Fruit fly (Drosophila melanogaster): Measurements from ENCODE around the gene Srp54.

The Srp54 gene

DNA sequence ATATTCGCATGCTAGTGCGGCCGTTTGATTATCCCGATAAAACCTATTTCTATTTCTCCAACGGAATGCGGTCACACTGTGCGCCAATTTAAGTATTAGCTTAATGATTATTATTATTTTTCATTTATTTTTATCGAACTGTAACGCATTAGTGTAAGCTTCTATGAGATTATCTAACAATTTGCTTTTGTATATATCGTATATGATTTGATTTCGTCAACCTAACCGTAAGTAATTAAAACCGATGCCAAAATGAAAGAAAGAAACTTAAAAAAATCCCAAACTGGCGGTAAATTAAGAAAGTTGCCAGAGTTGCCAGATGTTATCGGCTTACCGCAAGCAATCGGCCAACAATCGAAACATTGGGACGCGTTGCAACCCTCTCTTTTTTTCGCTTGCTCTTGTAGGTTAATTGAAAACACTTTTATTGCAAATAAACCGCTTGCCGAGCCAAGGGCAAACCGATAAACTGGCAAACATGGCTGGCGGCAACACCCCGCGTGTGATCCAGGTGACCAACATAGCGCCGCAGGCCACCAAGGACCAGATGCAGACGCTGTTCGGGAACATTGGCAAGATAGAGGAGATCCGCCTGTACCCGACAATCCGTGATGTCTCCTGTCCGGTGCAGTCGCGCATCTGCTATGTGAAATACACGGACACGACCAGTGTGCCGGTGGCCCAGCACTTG is at the start of gene Srp54, which contains the start of gene Etl1 (continued):
- TF ChIP-seq Max (GFP tag; optimal IDR thresholded peaks at IDR 0.05) (peak; percentile 5), gt (GFP tag; IDR thresholded peaks at IDR 0.05) (no peak), chm (GFP tag; IDR thresholded peaks at IDR 0.05) (no peak), Gsc (GFP tag; IDR thresholded peaks at IDR 0.05) (no peak), pb (GFP tag; optimal IDR thresholded peaks at IDR 0.05) (no peak), HLH3B (GFP tag; IDR thresholded peaks at IDR 0.05) (no peak), GATAe (GFP tag; conservative IDR thresholded peaks at IDR 0.05) (no peak), Antp (GFP tag; optimal IDR thresholded peaks at IDR 0.05) (no peak), cwo (GFP tag; optimal IDR thresholded peaks at IDR 0.05) (no peak), fu2 (GFP tag; optimal IDR thresholded peaks at IDR 0.05) (no peak), CG9215 (GFP tag; IDR thresholded peaks at IDR 0.05) (no peak), Gug (GFP tag; IDR thresholded peaks at IDR 0.05) (peak; percentile 39; the same call in 2 of the 4 replicates), cas (GFP tag; IDR thresholded peaks at IDR 0.05) (no peak), klu (GFP tag; IDR thresholded peaks at IDR 0.05) (no peak), CG17802 (tag; optimal IDR thresholded peaks at IDR 0.05) (no peak), nmo (GFP tag; optimal IDR thresholded peaks at IDR 0.05) (peak; percentile 42), CG12769 (tag; optimal IDR thresholded peaks at IDR 0.05) (no peak), unpg (GFP tag; optimal IDR thresholded peaks at IDR 0.05) (no peak), Opbp (GFP tag; IDR thresholded peaks at IDR 0.05; ENCODE audit: partially characterized antibody) (peak; percentile 4; the same call in 1 of the 3 replicates), tll (GFP tag; optimal IDR thresholded peaks at IDR 0.05) (no peak), crp (GFP tag; optimal IDR thresholded peaks at IDR 0.05) (peak in 1 of 2 experiments; percentile 8), ac (GFP tag; optimal IDR thresholded peaks at IDR 0.05) (no peak), Vsx1 (GFP tag; optimal IDR thresholded peaks at IDR 0.05) (no peak), CG9817 (tag; optimal IDR thresholded peaks at IDR 0.05) (no peak), tna (GFP tag; IDR thresholded peaks at IDR 0.05; ENCODE audit: partially characterized antibody) (no peak), CG8924 (tag; optimal IDR thresholded peaks at IDR 0.05) (peak; percentile 10), CG11504 (tag; optimal IDR thresholded peaks at IDR 0.05) (peak; percentile 11), zen2 (GFP tag; IDR thresholded peaks at IDR 0.05; ENCODE audit: partially characterized antibody) (no peak), CG32532 (GFP tag; IDR thresholded peaks at IDR 0.05) (no peak), CG11723 (GFP tag; optimal IDR thresholded peaks at IDR 0.05) (no peak), CoRest (tag; optimal IDR thresholded peaks at IDR 0.05) (peak; percentile 44), insv (GFP tag; optimal IDR thresholded peaks at IDR 0.05) (no peak), croc (GFP tag; conservative IDR thresholded peaks at IDR 0.05) (no peak), Abd-B (GFP tag; optimal IDR thresholded peaks at IDR 0.05) (peak; percentile 27), Mad (GFP tag; optimal IDR thresholded peaks at IDR 0.05) (no peak), Trl (optimal IDR thresholded peaks at IDR 0.05) (no peak), Trl (GFP tag; optimal IDR thresholded peaks at IDR 0.05) (no peak), Med (GFP tag) (peak; percentile 66), CG15269 (tag; optimal IDR thresholded peaks at IDR 0.05) (no peak), Rx (GFP tag; IDR thresholded peaks at IDR 0.05) (no peak), Fer3 (tag; optimal IDR thresholded peaks at IDR 0.05) (no peak), Dip2 (GFP tag; IDR thresholded peaks at IDR 0.05) (no peak), lbe (GFP tag; optimal IDR thresholded peaks at IDR 0.05) (no peak), CG6689 (GFP tag; IDR thresholded peaks at IDR 0.05) (no peak), CG12942 (GFP tag; optimal IDR thresholded peaks at IDR 0.05) (no peak)

Data from whole organism, embryonic.